Fruit fly (Drosophila melanogaster): ENCODE data around the gene RpL22.

Gene RpL22

DNA sequence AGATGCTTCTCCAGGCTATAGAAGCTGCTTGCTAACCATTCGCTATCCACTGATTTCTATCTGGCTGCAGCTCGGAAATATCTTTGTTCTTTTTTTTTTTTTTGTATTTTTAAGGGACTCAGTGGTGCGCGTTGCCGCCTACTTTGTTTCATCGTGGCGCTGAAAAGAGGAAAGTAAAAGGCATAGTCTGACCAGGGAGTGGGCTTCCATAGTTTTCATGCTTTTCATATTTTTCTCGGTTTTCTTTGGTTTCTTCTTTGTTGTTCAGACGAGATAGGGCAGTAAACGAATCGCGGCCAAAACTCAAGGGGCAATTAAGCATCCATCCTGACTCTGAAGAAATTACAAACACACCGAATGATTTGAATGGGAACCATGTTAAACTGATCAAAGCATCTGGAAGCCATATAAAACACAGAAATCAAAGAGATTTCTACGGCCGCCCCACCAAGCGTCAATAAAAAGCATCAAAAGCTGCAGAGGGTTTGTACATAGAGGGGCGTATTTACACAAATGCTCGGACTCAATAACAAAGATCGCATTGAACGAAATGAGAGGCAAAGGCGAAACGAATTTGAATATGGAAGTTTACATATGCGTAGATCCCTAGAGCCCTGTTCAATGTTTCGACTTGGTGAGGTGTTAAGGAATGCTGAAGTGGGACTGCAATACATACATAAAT lies 7.5 kb upstream of the RpL22 start:
- TF ChIP-seq insv (optimal IDR thresholded peaks at IDR 0.05) (no peak), Sin3A (optimal IDR thresholded peaks at IDR 0.05) (no peak), Myc (optimal IDR thresholded peaks at IDR 0.05) (no peak), ttk (optimal IDR thresholded peaks at IDR 0.05) (no peak), psq (optimal IDR thresholded peaks at IDR 0.05) (no peak), h (optimal IDR thresholded peaks at IDR 0.05) (no peak)

DNA sequence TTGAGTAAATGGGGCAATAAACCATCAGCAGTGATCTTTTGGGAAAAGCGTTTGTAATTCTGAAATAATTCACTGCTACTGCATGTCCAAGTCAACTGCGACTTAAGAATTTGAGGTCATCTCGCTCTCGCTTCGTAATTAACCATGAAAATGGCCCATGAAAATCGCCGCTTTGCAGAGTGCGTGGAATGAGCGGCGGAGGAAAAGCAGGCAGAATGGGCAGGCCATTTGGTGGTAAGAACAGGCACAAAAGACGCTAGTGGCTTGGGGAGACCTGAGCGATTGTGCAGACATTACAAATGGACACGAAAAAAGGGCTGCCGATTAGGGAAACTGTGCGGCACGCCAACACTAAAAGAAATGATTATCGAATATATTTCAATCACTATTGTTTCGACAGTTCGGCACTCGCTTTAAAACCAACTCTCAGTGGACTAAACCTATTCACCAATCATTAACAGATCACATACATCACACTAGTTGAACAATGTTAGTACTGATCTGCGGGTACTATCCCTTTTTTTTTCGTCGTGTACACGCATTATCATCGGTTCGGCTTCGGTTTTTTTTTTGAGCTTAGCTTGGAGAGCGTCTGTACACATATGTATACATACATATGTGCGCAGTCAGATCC lies 6.6 kb upstream of the RpL22 start:
- TF ChIP-seq psq (optimal IDR thresholded peaks at IDR 0.05) (no peak), h (optimal IDR thresholded peaks at IDR 0.05) (no peak), Myc (optimal IDR thresholded peaks at IDR 0.05) (no peak), Sin3A (optimal IDR thresholded peaks at IDR 0.05) (no peak), ttk (optimal IDR thresholded peaks at IDR 0.05) (no peak), insv (optimal IDR thresholded peaks at IDR 0.05) (no peak)

DNA sequence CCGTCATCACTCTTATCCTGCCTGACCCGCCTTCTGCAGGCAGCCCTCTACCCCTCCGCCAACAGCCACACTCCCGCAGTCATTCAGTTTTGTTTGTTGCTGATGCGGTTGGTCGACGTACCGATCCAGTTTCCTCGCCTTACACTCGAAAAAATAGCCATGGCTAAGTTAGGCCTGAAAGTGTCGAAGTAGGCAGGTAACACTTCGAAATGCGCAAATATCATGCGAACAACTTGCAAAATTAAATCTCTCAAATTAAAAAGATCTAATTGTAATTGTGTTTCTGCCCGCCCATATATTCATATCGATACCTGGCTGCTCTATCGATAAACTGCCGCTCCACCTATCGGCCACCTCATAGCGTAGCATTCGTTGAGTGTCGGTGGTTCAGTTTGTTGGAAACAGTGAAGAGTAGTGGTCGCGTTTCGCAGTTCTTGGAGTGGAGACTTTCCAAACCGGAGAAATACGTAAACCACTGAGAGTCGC lies 4.8 kb upstream of the RpL22 start, which contains the start of gene fz3:
Gene fz3 (plus strand): TSS at position 307 of the 486 bp plus-strand sequence.
- TF ChIP-seq insv (optimal IDR thresholded peaks at IDR 0.05) (no peak), Sin3A (optimal IDR thresholded peaks at IDR 0.05) (no peak), ttk (optimal IDR thresholded peaks at IDR 0.05) (no peak), psq (optimal IDR thresholded peaks at IDR 0.05) (no peak), h (optimal IDR thresholded peaks at IDR 0.05) (no peak), Myc (optimal IDR thresholded peaks at IDR 0.05) (no peak)

DNA sequence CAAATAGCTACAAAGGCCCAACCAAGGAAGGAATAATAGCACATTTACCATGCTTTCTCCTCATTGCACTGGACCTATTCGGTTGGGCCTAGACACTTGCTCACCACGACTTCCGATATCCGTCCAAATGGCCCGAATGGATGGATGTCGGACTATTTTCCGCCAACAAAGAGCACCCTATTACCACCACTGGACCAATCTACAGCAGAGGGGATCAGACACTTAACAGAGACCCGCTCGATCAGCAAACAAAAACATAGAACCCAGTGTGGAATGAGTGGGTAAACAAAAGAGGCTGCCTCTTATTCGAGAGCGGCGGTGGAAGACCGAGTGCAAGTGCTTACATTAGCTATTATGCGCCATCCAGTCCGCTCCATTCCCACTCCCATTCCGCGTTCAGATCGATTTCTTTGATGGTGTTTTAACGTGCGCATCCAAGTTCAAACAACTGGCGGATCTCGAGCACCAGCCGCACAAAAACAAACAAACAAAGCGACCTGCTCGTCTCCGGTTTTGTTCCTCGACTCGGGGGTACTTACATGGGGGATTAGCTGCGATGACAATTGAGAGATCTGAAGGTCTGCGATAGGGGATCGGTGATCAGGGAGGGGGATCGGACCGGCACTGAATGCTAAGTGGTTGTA lies 3.7 kb upstream of the RpL22 start:
- TF ChIP-seq Myc (optimal IDR thresholded peaks at IDR 0.05): no peak
- TF ChIP-seq ttk (optimal IDR thresholded peaks at IDR 0.05): no peak
- no peak for TF ChIP-seq Sin3A (optimal IDR thresholded peaks at IDR 0.05)
- TF ChIP-seq insv (optimal IDR thresholded peaks at IDR 0.05): no peak
- TF ChIP-seq h (optimal IDR thresholded peaks at IDR 0.05): no peak
- TF ChIP-seq psq (optimal IDR thresholded peaks at IDR 0.05): no peak

DNA sequence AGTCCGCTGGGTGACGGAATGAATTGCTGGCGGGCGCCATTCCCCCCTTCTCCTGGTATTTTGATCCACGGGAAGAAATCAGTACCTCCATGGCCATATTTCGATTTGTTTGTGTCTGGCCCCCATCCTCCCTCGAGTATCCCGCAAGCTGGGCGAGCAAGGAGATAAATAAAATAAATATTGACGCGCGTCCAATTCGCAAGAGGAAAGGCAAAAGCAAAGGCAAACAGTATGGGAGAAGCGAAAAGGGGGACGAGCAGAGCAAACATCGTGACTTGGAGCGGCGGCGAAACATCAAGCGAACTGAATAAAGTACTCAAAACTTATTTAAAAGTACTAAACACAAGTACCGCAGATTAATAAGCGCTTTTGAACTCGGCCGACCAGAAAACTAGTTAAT lies 3.0 kb upstream of the RpL22 start:
- no peak for TF ChIP-seq insv (optimal IDR thresholded peaks at IDR 0.05)
- no peak for TF ChIP-seq Sin3A (optimal IDR thresholded peaks at IDR 0.05)
- TF ChIP-seq ttk (optimal IDR thresholded peaks at IDR 0.05): no peak
- no peak for TF ChIP-seq h (optimal IDR thresholded peaks at IDR 0.05)
- no peak for TF ChIP-seq Myc (optimal IDR thresholded peaks at IDR 0.05)
- no peak for TF ChIP-seq psq (optimal IDR thresholded peaks at IDR 0.05)

DNA sequence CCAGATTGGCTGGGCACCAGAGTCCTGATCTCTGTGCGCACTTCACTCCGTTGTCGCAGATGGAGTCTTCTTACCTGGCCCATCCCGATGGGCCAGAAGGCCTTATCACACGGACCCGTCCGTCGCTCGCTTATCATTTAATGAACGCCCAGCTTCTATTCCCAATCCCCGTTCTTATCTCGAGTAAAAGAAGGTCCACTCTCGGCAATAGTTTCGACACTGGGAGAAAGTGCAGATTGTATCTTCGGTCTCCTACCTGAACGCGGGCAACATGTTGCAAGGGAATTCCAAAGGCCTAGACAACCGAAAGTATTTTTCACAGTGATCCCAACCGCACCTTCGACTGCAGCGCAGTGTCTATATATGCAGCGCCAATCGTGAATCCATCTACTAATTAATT lies 1.2 kb upstream of the RpL22 start:
- TF ChIP-seq h (optimal IDR thresholded peaks at IDR 0.05) (no peak), psq (optimal IDR thresholded peaks at IDR 0.05) (no peak), insv (optimal IDR thresholded peaks at IDR 0.05) (no peak), Sin3A (optimal IDR thresholded peaks at IDR 0.05) (no peak), ttk (optimal IDR thresholded peaks at IDR 0.05) (no peak), Myc (optimal IDR thresholded peaks at IDR 0.05) (no peak)

DNA sequence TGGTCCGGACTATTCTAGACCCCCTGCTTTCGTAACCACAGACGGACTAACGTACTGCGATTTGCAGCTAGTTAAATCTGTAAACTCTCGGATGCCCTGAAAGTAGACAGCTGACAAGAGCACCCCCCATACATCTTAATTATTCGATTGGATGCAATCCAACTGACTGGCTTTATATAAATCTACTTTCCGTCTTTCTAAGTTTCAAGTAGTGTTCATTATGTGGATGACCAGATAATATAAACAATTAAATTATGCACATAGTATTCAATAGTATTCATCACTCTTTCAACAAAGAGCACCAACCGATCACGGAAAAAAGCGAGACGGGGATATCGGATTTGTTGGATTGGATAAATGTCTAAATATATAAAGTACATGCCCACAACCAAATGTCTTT lies 2.9 kb downstream of the RpL22 start:
- TF ChIP-seq psq (optimal IDR thresholded peaks at IDR 0.05) (no peak), h (optimal IDR thresholded peaks at IDR 0.05) (no peak), insv (optimal IDR thresholded peaks at IDR 0.05) (no peak), Sin3A (optimal IDR thresholded peaks at IDR 0.05) (no peak), ttk (optimal IDR thresholded peaks at IDR 0.05) (no peak), Myc (optimal IDR thresholded peaks at IDR 0.05) (no peak)

DNA sequence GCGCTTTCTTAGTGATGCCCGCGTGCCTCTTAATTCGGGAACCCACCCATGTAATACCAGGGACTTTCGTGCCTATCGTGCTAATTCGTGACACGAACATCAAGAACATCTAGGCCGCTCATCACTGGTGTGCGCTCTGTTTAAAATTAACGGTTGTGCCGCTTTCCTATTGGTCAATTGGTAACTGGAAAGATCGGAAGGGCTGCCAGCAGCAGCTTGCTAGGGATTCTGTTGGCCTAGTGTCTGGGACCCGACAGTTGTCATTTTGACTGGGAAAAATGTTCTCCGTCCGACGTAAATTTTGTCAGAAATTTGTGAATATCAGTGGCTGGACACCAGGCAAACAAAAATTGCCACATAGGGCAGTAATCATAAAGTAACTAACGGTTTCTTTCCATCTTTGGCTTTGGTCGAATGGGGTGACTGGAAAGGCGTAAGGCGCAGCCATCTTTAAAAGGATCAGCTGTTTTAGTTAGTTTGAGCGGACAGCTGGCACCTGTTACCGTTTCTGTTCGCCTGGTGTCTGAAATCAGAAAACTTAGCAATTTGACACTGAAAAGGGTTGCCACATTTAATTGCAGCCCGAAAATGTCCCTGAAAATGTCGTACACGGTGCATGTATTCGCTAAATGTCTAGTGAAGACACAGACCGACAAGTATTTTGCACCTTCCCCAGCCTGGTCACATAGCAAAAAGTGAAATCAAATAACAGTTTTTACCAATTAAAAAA lies 5.9 kb downstream of the RpL22 start, which contains the start of gene CG5273:
Gene CG5273 (plus strand): TSS at position 703 of the 730 bp plus-strand sequence.
- no peak for TF ChIP-seq psq (optimal IDR thresholded peaks at IDR 0.05)
- no peak for TF ChIP-seq ttk (optimal IDR thresholded peaks at IDR 0.05)
- TF ChIP-seq Sin3A (optimal IDR thresholded peaks at IDR 0.05): no peak
- no peak for TF ChIP-seq Myc (optimal IDR thresholded peaks at IDR 0.05)
- no peak for TF ChIP-seq insv (optimal IDR thresholded peaks at IDR 0.05)
- no peak for TF ChIP-seq h (optimal IDR thresholded peaks at IDR 0.05)

DNA sequence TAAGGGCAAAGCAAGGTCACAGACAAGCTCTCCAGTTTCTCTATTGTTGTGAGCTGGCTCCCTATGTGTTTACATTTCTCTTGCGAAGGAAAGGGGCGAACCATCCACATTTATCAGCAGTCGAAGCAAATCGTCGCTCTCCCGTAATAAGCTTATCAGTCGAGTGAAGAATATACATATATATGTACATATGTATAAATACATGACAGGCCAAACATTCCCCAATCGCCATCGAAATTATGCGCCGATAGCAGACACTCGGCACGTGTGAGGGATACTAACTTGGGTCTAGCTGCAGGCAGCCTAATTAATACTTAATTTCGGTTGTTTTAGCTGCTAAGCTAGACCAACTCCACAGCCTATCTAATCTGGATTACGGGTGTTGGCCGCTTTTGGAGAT lies 8.1 kb downstream of the RpL22 start:
- TF ChIP-seq Sin3A (optimal IDR thresholded peaks at IDR 0.05) (no peak), ttk (optimal IDR thresholded peaks at IDR 0.05) (no peak), h (optimal IDR thresholded peaks at IDR 0.05) (no peak), psq (optimal IDR thresholded peaks at IDR 0.05) (no peak), insv (optimal IDR thresholded peaks at IDR 0.05) (no peak), Myc (optimal IDR thresholded peaks at IDR 0.05) (no peak)

DNA sequence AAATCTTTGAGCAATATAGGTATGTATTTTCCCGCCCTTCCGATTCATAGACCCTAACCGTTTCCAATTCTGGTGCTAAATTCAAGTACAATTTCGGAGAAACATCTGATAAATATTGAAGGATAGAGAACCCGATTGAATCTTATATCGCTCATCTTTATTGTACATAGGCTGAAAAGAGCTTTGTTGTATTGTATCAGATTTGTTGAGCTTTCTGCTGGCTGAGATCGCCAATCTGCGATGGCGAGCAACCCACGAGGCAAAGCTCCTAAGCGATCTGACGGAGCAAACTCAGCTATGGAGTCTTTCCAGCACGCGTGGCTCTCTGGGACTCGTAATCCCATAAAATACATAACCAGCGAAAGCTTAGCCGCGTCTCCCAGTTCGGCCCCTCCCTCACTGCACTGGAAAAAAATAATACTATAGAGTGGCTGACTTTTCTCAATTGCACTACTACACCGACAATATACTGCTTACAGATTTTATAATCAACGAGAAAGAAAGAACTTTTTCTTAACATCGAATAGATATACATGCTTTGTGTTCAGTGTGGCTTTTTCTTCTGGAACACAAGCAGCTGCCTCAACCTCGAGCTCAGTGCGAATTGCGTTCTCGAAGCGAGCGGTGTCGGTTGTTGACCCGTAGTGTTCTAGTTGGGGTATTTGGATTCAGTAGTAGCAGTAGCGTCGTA lies 9.1 kb downstream of the RpL22 start:
- TF ChIP-seq ttk (optimal IDR thresholded peaks at IDR 0.05) (no peak), h (optimal IDR thresholded peaks at IDR 0.05) (no peak), Myc (optimal IDR thresholded peaks at IDR 0.05) (no peak), psq (optimal IDR thresholded peaks at IDR 0.05) (no peak), Sin3A (optimal IDR thresholded peaks at IDR 0.05) (no peak), insv (optimal IDR thresholded peaks at IDR 0.05) (no peak)

DNA sequence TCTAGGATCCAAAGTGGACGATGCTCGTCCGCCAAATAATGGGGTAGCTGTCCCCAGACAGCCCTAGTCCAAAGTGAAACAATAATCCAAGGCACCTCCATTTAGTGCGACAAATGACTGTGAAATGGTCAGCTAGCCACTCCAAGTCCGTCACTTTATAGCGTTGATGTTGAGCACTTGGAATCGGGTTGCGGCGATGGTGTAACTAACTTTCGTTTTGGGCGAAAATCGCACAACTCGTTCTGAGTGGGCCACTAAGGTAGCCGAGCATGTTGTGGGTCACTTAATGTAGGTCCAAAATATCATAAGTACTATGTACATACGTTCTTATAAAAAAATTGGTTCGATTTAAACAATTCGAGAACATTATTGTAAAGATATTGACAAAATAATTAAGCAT lies 11.4 kb downstream of the RpL22 start, which contains the start of gene CG13361:
Gene CG13361 (minus strand): TSS at position 101 of the 400 bp plus-strand sequence.
- TF ChIP-seq ttk (optimal IDR thresholded peaks at IDR 0.05) (no peak), insv (optimal IDR thresholded peaks at IDR 0.05) (no peak), psq (optimal IDR thresholded peaks at IDR 0.05) (no peak), Myc (optimal IDR thresholded peaks at IDR 0.05) (no peak), Sin3A (optimal IDR thresholded peaks at IDR 0.05) (no peak), h (optimal IDR thresholded peaks at IDR 0.05) (no peak)
